Fruit fly (Drosophila melanogaster) whole organism, prepupa: ENCODE data around the gene Hand.

Experiments
- Blimp-1 ChIP-seq: fragments of 200-800 bp; sonication (Bioruptor generic); optimal IDR thresholded peaks from 3 replicates; lab custom pipeline; 2017; ENCODE audit warnings: missing biosample characterization, missing genetic modification characterization, mild to moderate bottlenecking, moderate library complexity, missing genetic modification reagents
- CG6854 ChIP-seq: fragments of 200-800 bp; sonication (Bioruptor generic); optimal IDR thresholded peaks from 2 replicates; lab custom pipeline; 2017; ENCODE audit warnings: missing biosample characterization, mild to moderate bottlenecking, missing genetic modification characterization
- Gug ChIP-seq: fragments of 200-800 bp; sonication (Bioruptor generic); IDR thresholded peaks from 2 replicates; pipeline ENCODE4 v1.3.6; 2022; ENCODE audit warnings: missing biosample characterization, missing genetic modification characterization
- Sox102F ChIP-seq: fragments of 200-800 bp; sonication (Bioruptor generic); optimal IDR thresholded peaks from 2 replicates; lab custom pipeline; 2016; ENCODE audit warnings: missing biosample characterization, mild to moderate bottlenecking, missing genetic modification characterization
- esn ChIP-seq: fragments of 200-800 bp; sonication (Bioruptor generic); optimal IDR thresholded peaks from 2 replicates; lab custom pipeline; 2016; ENCODE audit warnings: missing biosample characterization, mild to moderate bottlenecking, missing genetic modification characterization, moderate library complexity
- spab ChIP-seq: fragments of 200-800 bp; sonication (Bioruptor generic); optimal IDR thresholded peaks from 2 replicates; lab custom pipeline; 2017; ENCODE audit warnings: missing biosample characterization, mild to moderate bottlenecking, missing genetic modification characterization, missing genetic modification reagents
- topi ChIP-seq: fragments of 200-800 bp; sonication (Bioruptor generic); optimal IDR thresholded peaks from 3 replicates; lab custom pipeline; 2016; ENCODE audit warnings: missing biosample characterization, missing genetic modification characterization

DNA sequence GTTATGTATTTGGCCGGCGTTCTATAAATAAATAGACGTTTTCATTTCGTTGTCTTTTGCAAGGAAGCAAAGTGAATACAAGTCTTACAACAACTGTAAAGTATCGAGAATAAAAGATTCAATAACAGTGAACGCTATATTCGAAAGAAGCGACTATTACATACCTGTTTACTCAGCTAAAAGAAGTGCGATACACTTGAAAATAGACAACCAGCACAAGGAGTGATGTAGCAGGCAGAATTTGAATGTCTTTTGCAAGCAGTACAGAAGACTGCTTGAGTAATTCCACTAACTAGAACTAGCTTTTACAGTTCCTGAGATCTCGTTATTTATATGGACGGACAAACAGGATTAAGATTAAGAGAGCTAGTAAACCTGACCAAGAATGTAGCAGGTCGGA, 3.1 kb upstream of the Hand start:
- TF ChIP-seq esn (GFP tag; lab: Kevin White, UChicago) (no peak), topi (GFP tag; lab: Kevin White, UChicago) (no peak), CG6854 (GFP tag; lab: Kevin White, UChicago) (no peak), Blimp-1 (no peak), Gug (GFP tag; lab: Robert Waterston, UW) (no peak), Sox102F (GFP tag; lab: Kevin White, UChicago) (no peak), spab (GFP tag; lab: Kevin White, UChicago) (no peak)
